Worm (Caenorhabditis elegans) whole organism, L1 larva: ENCODE data around the gene K03B4.1.
A peak's percentile ranks its signal among the peaks of the same experiment; 100 is the strongest.

ENCODE experiments used
- C16A3.4 ChIP-seq: fragments of 150-350 bp; optimal IDR thresholded peaks from 2 replicates; lab custom pipeline; 2014; ENCODE audit warnings: missing biosample characterization, missing genetic modification characterization
- C34B4.2 ChIP-seq: sonication (generic microtip); optimal IDR thresholded peaks from 2 replicates; lab custom pipeline; 2017; ENCODE audit warnings: mild to moderate bottlenecking, missing genetic modification characterization, missing compliant biosample characterization
- Y116A8C.19 ChIP-seq: sonication (generic microtip); optimal IDR thresholded peaks from 2 replicates; lab custom pipeline; 2016; ENCODE audit warnings: missing compliant biosample characterization, missing genetic modification characterization, borderline replicate concordance
- aha-1 ChIP-seq: fragments of 150-350 bp; optimal IDR thresholded peaks from 2 replicates; lab custom pipeline; 2014; ENCODE audit warnings: missing biosample characterization, missing genetic modification characterization
- alr-1 ChIP-seq: fragments of 200-800 bp; sonication (Bioruptor generic); optimal IDR thresholded peaks from 2 replicates; lab custom pipeline; 2018; ENCODE audit warnings: borderline replicate concordance, mild to moderate bottlenecking, missing genetic modification characterization, missing compliant biosample characterization
- ceh-8 ChIP-seq: fragments of 200-800 bp; sonication (Bioruptor generic); optimal IDR thresholded peaks from 2 replicates; lab custom pipeline; 2018; ENCODE audit warnings: mild to moderate bottlenecking, missing genetic modification characterization, moderate library complexity, missing compliant biosample characterization
- ceh-82 ChIP-seq, 3 experiments: fragments of 150-350 bp in 1 of 3; sonication (generic microtip) in 2 of 3; optimal IDR thresholded peaks; 2 replicates each; lab custom pipeline; 2014 to 2017; ENCODE audit warnings: missing biosample characterization in 3 of 3, missing genetic modification characterization in 3 of 3
- dsc-1 ChIP-seq: sonication (generic microtip); optimal IDR thresholded peaks from 2 replicates; lab custom pipeline; 2016; ENCODE audit warnings: mild to moderate bottlenecking, missing genetic modification characterization, missing compliant biosample characterization
- efl-1 ChIP-seq, 4 experiments: fragments of 150-350 bp; optimal IDR thresholded peaks in 3 of 4; peaks in 1 of 4; 1 replicate in 1 of 4; 2 replicates in 3 of 4; lab custom pipeline; 2014; ENCODE audit warnings: missing biosample characterization in 2 of 4, missing genetic modification characterization in 2 of 4, missing genetic modification reagents in 2 of 4
- efl-3 ChIP-seq: fragments of 200-800 bp; sonication (Bioruptor generic); optimal IDR thresholded peaks from 2 replicates; lab custom pipeline; 2018; ENCODE audit warnings: mild to moderate bottlenecking, missing genetic modification characterization, missing compliant biosample characterization
- egl-13 ChIP-seq: sonication (generic microtip); optimal IDR thresholded peaks from 2 replicates; lab custom pipeline; 2016; ENCODE audit warnings: missing genotype, missing genetic modification reagents, missing genetic modification characterization, missing compliant biosample characterization
- egl-27 ChIP-seq, 2 experiments: fragments of 150-350 bp in 1 of 2; sonication (generic microtip); optimal IDR thresholded peaks; 3 replicates each; lab custom pipeline; 2017 to 2018; ENCODE audit warnings: missing biosample characterization in 2 of 2, missing genetic modification characterization in 2 of 2, missing genetic modification reagents in 2 of 2
- elt-2 ChIP-seq: sonication (generic microtip); optimal IDR thresholded peaks from 2 replicates; lab custom pipeline; 2016; ENCODE audit warnings: missing genetic modification characterization, mild to moderate bottlenecking, inconsistent platforms, missing compliant biosample characterization, missing genetic modification reagents
- fkh-4 ChIP-seq: sonication (generic microtip); optimal IDR thresholded peaks from 2 replicates; lab custom pipeline; 2016; ENCODE audit warnings: missing compliant biosample characterization, missing genetic modification characterization, borderline replicate concordance
- irx-1 ChIP-seq: sonication (generic microtip); optimal IDR thresholded peaks from 2 replicates; lab custom pipeline; 2016; ENCODE audit warnings: missing genetic modification characterization, missing compliant biosample characterization
- isw-1 ChIP-seq: fragments of 200-800 bp; sonication (Bioruptor generic); IDR thresholded peaks from 2 replicates; pipeline ENCODE4 v1.3.6; 2022; ENCODE audit warnings: missing genetic modification characterization, missing compliant biosample characterization
- jun-1 ChIP-seq: fragments of 150-350 bp; optimal IDR thresholded peaks from 2 replicates; lab custom pipeline; 2014; ENCODE audit warnings: missing biosample characterization, missing genetic modification reagents, missing genetic modification characterization
- lin-13 ChIP-seq: fragments of 150-350 bp; optimal IDR thresholded peaks from 2 replicates; lab custom pipeline; 2014; ENCODE audit warnings: missing biosample characterization, missing genetic modification reagents, missing genetic modification characterization
- lin-14 ChIP-seq: fragments of 200-800 bp; sonication (Bioruptor generic); optimal IDR thresholded peaks from 2 replicates; lab custom pipeline; 2018; ENCODE audit warnings: mild to moderate bottlenecking, missing genetic modification characterization, moderate library complexity, missing compliant biosample characterization
- lin-35 ChIP-seq, 2 experiments: fragments of 150-350 bp; optimal IDR thresholded peaks; 2 replicates each; lab custom pipeline; 2014; ENCODE audit warnings: missing biosample characterization in 2 of 2, missing genetic modification characterization in 2 of 2, missing genetic modification reagents in 2 of 2
- lin-39 ChIP-seq: fragments of 150-350 bp; optimal IDR thresholded peaks from 2 replicates; lab custom pipeline; 2014; ENCODE audit warnings: missing biosample characterization, missing genetic modification reagents, missing genetic modification characterization
- lir-3 ChIP-seq: sonication (generic microtip); optimal IDR thresholded peaks from 2 replicates; lab custom pipeline; 2016; ENCODE audit warnings: mild to moderate bottlenecking, missing genetic modification characterization, moderate library complexity, missing compliant biosample characterization; ENCODE audit not compliant: poor library complexity
- lsy-2 ChIP-seq, 2 experiments: fragments of 150-350 bp; optimal IDR thresholded peaks; 2 replicates each; lab custom pipeline; 2014; ENCODE audit warnings: missing biosample characterization in 2 of 2, missing genetic modification characterization in 2 of 2
- mdl-1 ChIP-seq, 2 experiments: fragments of 150-350 bp; optimal IDR thresholded peaks; 2 replicates each; lab custom pipeline; 2014 to 2017; ENCODE audit warnings: missing biosample characterization in 2 of 2, missing genetic modification characterization in 2 of 2, inconsistent platforms in 1 of 2
- mep-1 ChIP-seq: fragments of 150-350 bp; optimal IDR thresholded peaks from 2 replicates; lab custom pipeline; 2014; ENCODE audit warnings: missing biosample characterization, missing genetic modification characterization
- nhr-19 ChIP-seq: fragments of 200-800 bp; sonication (Bioruptor generic); conservative IDR thresholded peaks from 2 replicates; pipeline ENCODE4 v1.3.6; 2022; ENCODE audit warnings: missing genetic modification characterization, missing compliant biosample characterization
- nhr-20 ChIP-seq: sonication (generic microtip); optimal IDR thresholded peaks from 2 replicates; lab custom pipeline; 2016; ENCODE audit warnings: mild to moderate bottlenecking, missing genetic modification characterization, missing compliant biosample characterization
- nhr-237 ChIP-seq: fragments of 150-350 bp; optimal IDR thresholded peaks from 2 replicates; lab custom pipeline; 2014; ENCODE audit warnings: missing biosample characterization, missing genetic modification characterization
- nhr-47 ChIP-seq: sonication (generic microtip); optimal IDR thresholded peaks from 2 replicates; lab custom pipeline; 2016; ENCODE audit warnings: mild to moderate bottlenecking, missing genetic modification characterization, moderate library complexity, missing compliant biosample characterization
- nhr-71 ChIP-seq: sonication (generic microtip); optimal IDR thresholded peaks from 2 replicates; lab custom pipeline; 2016; ENCODE audit warnings: mild to moderate bottlenecking, missing genetic modification characterization, moderate library complexity, missing compliant biosample characterization
- nhr-76 ChIP-seq: sonication (generic microtip); optimal IDR thresholded peaks from 2 replicates; lab custom pipeline; 2017; ENCODE audit warnings: missing biosample characterization, missing genetic modification characterization
- nhr-85 ChIP-seq: sonication (generic microtip); peaks from one replicate; lab custom pipeline; 2016; ENCODE audit warnings: missing genetic modification characterization, inconsistent platforms, missing compliant biosample characterization
- pag-3 ChIP-seq: sonication (generic microtip); optimal IDR thresholded peaks from 2 replicates; lab custom pipeline; 2017; ENCODE audit warnings: missing genetic modification characterization, mild to moderate bottlenecking, missing compliant biosample characterization, antibody characterized with exemption, borderline replicate concordance; ENCODE audit not compliant: insufficient read depth
- pax-3 ChIP-seq: fragments of 200-800 bp; sonication (Bioruptor generic); optimal IDR thresholded peaks from 2 replicates; lab custom pipeline; 2018; ENCODE audit warnings: mild to moderate bottlenecking, missing genetic modification characterization, moderate library complexity, missing compliant biosample characterization
- rnt-1 ChIP-seq: sonication (generic microtip); optimal IDR thresholded peaks from 2 replicates; lab custom pipeline; 2016; ENCODE audit warnings: mild to moderate bottlenecking, missing genetic modification characterization, moderate library complexity, missing compliant biosample characterization
- snpc-4 ChIP-seq: fragments of 150-350 bp; optimal IDR thresholded peaks from 2 replicates; lab custom pipeline; 2014; ENCODE audit warnings: missing biosample characterization, missing genetic modification characterization
- snu-23 ChIP-seq: sonication (generic microtip); optimal IDR thresholded peaks from 2 replicates; lab custom pipeline; 2016; ENCODE audit warnings: missing genetic modification characterization, missing compliant biosample characterization
- sox-4 ChIP-seq: sonication (generic microtip); optimal IDR thresholded peaks from 2 replicates; lab custom pipeline; 2016; ENCODE audit warnings: missing genetic modification characterization, missing compliant biosample characterization
- unc-130 ChIP-seq: fragments of 150-350 bp; optimal IDR thresholded peaks from 2 replicates; lab custom pipeline; 2017; ENCODE audit warnings: missing biosample characterization, missing genetic modification characterization, inconsistent platforms
- unc-30 ChIP-seq: sonication (generic microtip); optimal IDR thresholded peaks from 2 replicates; lab custom pipeline; 2017; ENCODE audit warnings: missing biosample characterization, missing genetic modification characterization
- unc-86 ChIP-seq: sonication (generic microtip); optimal IDR thresholded peaks from 2 replicates; lab custom pipeline; 2016; ENCODE audit warnings: missing genetic modification characterization, missing compliant biosample characterization
- unc-98 ChIP-seq: fragments of 200-800 bp; sonication (Bioruptor generic); IDR thresholded peaks from 2 replicates; pipeline ENCODE4 v1.3.6; 2022; ENCODE audit warnings: missing genetic modification characterization, missing compliant biosample characterization
- vab-15 ChIP-seq: sonication (generic microtip); optimal IDR thresholded peaks from 2 replicates; lab custom pipeline; 2017; ENCODE audit warnings: missing genotype, mild to moderate bottlenecking, missing genetic modification characterization, missing compliant biosample characterization
- zip-4 ChIP-seq: fragments of 200-800 bp; sonication (Bioruptor generic); optimal IDR thresholded peaks from 2 replicates; lab custom pipeline; 2018; ENCODE audit warnings: mild to moderate bottlenecking, missing genetic modification characterization, moderate library complexity, missing compliant biosample characterization
- ztf-11 ChIP-seq, 2 experiments: sonication (generic microtip); optimal IDR thresholded peaks; 2 replicates each; lab custom pipeline; 2016 to 2017; ENCODE audit warnings: missing genetic modification characterization in 2 of 2, missing biosample characterization in 1 of 2, missing compliant biosample characterization in 1 of 2

The K03B4.1 gene

ce11 chrV:4730075-4730474 lies 40.9 kb downstream of the K03B4.1 start, which contains the start of gene tig-2 (continued):
- TF ChIP-seq lir-3 (tag; lab: Kevin White, UChicago) (peak; percentile 65), nhr-76 (tag; lab: Kevin White, UChicago) (no peak), unc-130 (tag; lab: Kevin White, UChicago) (peak; percentile 5), nhr-237 (tag; lab: Kevin White, UChicago) (no peak), pax-3 (tag; lab: Kevin White, UChicago) (no peak), zip-4 (GFP tag; lab: Kevin White, UChicago) (no peak), vab-15 (tag; lab: Kevin White, UChicago) (no peak), nhr-19 (GFP tag; lab: Robert Waterston, UW) (peak; percentile 38; the same call in 1 of the 2 replicates), pag-3 (no peak), mdl-1 (tag; optimal IDR thresholded peaks at IDR 0.05; lab: Kevin White, UChicago) (peak in 1 of 2 experiments; percentile 27), sox-4 (tag; lab: Kevin White, UChicago) (no peak), unc-86 (tag; lab: Kevin White, UChicago) (no peak), lin-35 (GFP tag; optimal IDR thresholded peaks at IDR 0.05; lab: Kevin White, UChicago) (peak; percentile 2 to 18), snu-23 (peak; percentile 56), egl-27 (tag; optimal IDR thresholded peaks at IDR 0.05; lab: Kevin White, UChicago) (no peak), jun-1 (no peak)

- TF ChIP-seq unc-30 (tag; lab: Kevin White, UChicago) (no peak), Y116A8C.19 (tag; lab: Kevin White, UChicago) (no peak), lir-3 (tag; lab: Kevin White, UChicago) (peak; percentile 47), alr-1 (tag; lab: Kevin White, UChicago) (no peak), nhr-20 (peak; percentile 57), rnt-1 (tag; lab: Kevin White, UChicago) (peak; percentile 81), egl-13 (tag; lab: Kevin White, UChicago) (peak; percentile 29), nhr-19 (GFP tag; lab: Robert Waterston, UW) (peak; percentile 54), ceh-82 (tag; optimal IDR thresholded peaks at IDR 0.05; lab: Kevin White, UChicago) (peak; percentile 36 to 55 (median 43)), nhr-47 (tag; lab: Kevin White, UChicago) (peak; percentile 65), nhr-85 (peak; percentile 80), dsc-1 (tag; lab: Kevin White, UChicago) (peak; percentile 73), efl-3 (GFP tag; lab: Kevin White, UChicago) (no peak), lin-35 (GFP tag; optimal IDR thresholded peaks at IDR 0.05; lab: Kevin White, UChicago) (peak; percentile 24 to 49), snpc-4 (tag; lab: Kevin White, UChicago) (no peak), lsy-2 (tag; optimal IDR thresholded peaks at IDR 0.05; lab: Kevin White, UChicago) (peak; percentile 58 to 63), unc-86 (tag; lab: Kevin White, UChicago) (peak; percentile 38), efl-1 (optimal IDR thresholded peaks at IDR 0.05; lab: Kevin White, UChicago) (peak; percentile 33 to 55), efl-1 (GFP tag; optimal IDR thresholded peaks at IDR 0.05 in 1 of 2; lab: Kevin White, UChicago) (peak; percentile 35 to 95), C34B4.2 (tag; lab: Kevin White, UChicago) (no peak), ceh-8 (no peak), mdl-1 (tag; optimal IDR thresholded peaks at IDR 0.05; lab: Kevin White, UChicago) (peak in 1 of 2 experiments; percentile 30), vab-15 (tag; lab: Kevin White, UChicago) (peak; percentile 36), nhr-71 (tag; lab: Kevin White, UChicago) (peak; percentile 75), fkh-4 (peak; percentile 9), irx-1 (tag; lab: Kevin White, UChicago) (peak; percentile 42), C16A3.4 (tag; lab: Kevin White, UChicago) (peak; percentile 52), ztf-11 (tag; optimal IDR thresholded peaks at IDR 0.05; lab: Kevin White, UChicago) (peak in 1 of 2 experiments; percentile 7), isw-1 (GFP tag; lab: Robert Waterston, UW) (peak; percentile 6; the same call in 1 of the 2 replicates), aha-1 (no peak), lin-13 (GFP tag; lab: Kevin White, UChicago) (peak; percentile 40), pag-3 (no peak), snu-23 (peak; percentile 67), lin-14 (GFP tag; lab: Kevin White, UChicago) (peak; percentile 50), unc-98 (GFP tag; lab: Robert Waterston, UW) (no peak), unc-130 (tag; lab: Kevin White, UChicago) (peak; percentile 88), elt-2 (tag; lab: Kevin White, UChicago) (peak; percentile 30), lin-39 (peak; percentile 81), mep-1 (tag; lab: Kevin White, UChicago) (peak; percentile 68)
These were observed 42.2 kb downstream of the K03B4.1 start, which contains the start of gene F39G3.3 for ce11 chrV:4731154-4731961. F39G3.3 (plus strand) TSS chrV:4731911.
